Worm (Caenorhabditis elegans) whole organism, mixed stage, embryonic: ENCODE measurements around the gene Y62H9A.14.

Source experiments
- bed-3 ChIP-seq: fragments of 200-800 bp; sonication (Bioruptor generic); optimal IDR thresholded peaks from 3 replicates; lab custom pipeline; 2018; ENCODE audit warnings: mild to moderate bottlenecking, missing genetic modification characterization, moderate library complexity, missing compliant biosample characterization
- drap-1 ChIP-seq: fragments of 200-800 bp; sonication (Bioruptor generic); optimal IDR thresholded peaks from 3 replicates; lab custom pipeline; 2018; ENCODE audit warnings: mild to moderate bottlenecking, missing genetic modification characterization, missing compliant biosample characterization
- ham-2 ChIP-seq: fragments of 200-800 bp; sonication (Bioruptor generic); optimal IDR thresholded peaks from 2 replicates; lab custom pipeline; 2018; ENCODE audit warnings: mild to moderate bottlenecking, missing genetic modification characterization, missing compliant biosample characterization
- lsy-2 ChIP-seq: fragments of 150-350 bp; optimal IDR thresholded peaks from 2 replicates; lab custom pipeline; 2014; ENCODE audit warnings: missing biosample characterization, missing genetic modification characterization
- mab-5 ChIP-seq: fragments of 150-350 bp; optimal IDR thresholded peaks from 2 replicates; lab custom pipeline; 2014; ENCODE audit warnings: missing biosample characterization, missing genetic modification characterization
- mep-1 ChIP-seq: fragments of 150-350 bp; optimal IDR thresholded peaks from 2 replicates; lab custom pipeline; 2017; ENCODE audit warnings: missing biosample characterization, missing genetic modification reagents, missing genetic modification characterization, inconsistent platforms
- nhr-237 ChIP-seq: fragments of 150-350 bp; optimal IDR thresholded peaks from 2 replicates; lab custom pipeline; 2014; ENCODE audit warnings: missing biosample characterization, missing genetic modification characterization
- nhr-28 ChIP-seq: fragments of 150-350 bp; optimal IDR thresholded peaks from 2 replicates; lab custom pipeline; 2014; ENCODE audit warnings: missing biosample characterization, missing genetic modification characterization
- sptf-1 ChIP-seq: sonication (generic microtip); optimal IDR thresholded peaks from 2 replicates; lab custom pipeline; 2017; ENCODE audit warnings: mild to moderate bottlenecking, missing genetic modification characterization, moderate library complexity, missing compliant biosample characterization
- unc-62 ChIP-seq: fragments of 150-350 bp; optimal IDR thresholded peaks from 2 replicates; lab custom pipeline; 2014; ENCODE audit warnings: missing biosample characterization, missing genetic modification reagents, missing genetic modification characterization
- ztf-11 ChIP-seq: fragments of 150-350 bp; optimal IDR thresholded peaks from 2 replicates; lab custom pipeline; 2014; ENCODE audit warnings: missing biosample characterization, missing genetic modification characterization

- TF ChIP-seq ham-2 (GFP tag; lab: Kevin White, UChicago) (no peak), drap-1 (GFP tag; lab: Kevin White, UChicago) (no peak), nhr-237 (tag; lab: Kevin White, UChicago) (no peak), nhr-28 (tag; lab: Kevin White, UChicago) (no peak), sptf-1 (tag; lab: Kevin White, UChicago) (no peak), lsy-2 (tag; lab: Kevin White, UChicago) (no peak), unc-62 (GFP tag; lab: Kevin White, UChicago) (no peak), mab-5 (tag; lab: Kevin White, UChicago) (no peak), bed-3 (GFP tag; lab: Kevin White, UChicago) (no peak), mep-1 (no peak), ztf-11 (tag; lab: Kevin White, UChicago) (no peak)
Observed at ce11 chrX:11916705-11917104, 4.3 kb upstream of the Y62H9A.14 start, which contains the start of gene Y62H9A.13.
